Worm (Caenorhabditis elegans): Measurements from ENCODE around the gene C01G6.4.

The C01G6.4 gene

ce11 chrII:9231240-9231639 lies 41.6 kb downstream of the C01G6.4 start, which contains the start of gene gst-13:
TSS of gene gst-13 (plus strand) at chrII:9231457.
- TF ChIP-seq ztf-11 (tag; optimal IDR thresholded peaks at IDR 0.05), result no peak
- no peak for TF ChIP-seq pha-4 (tag; optimal IDR thresholded peaks at IDR 0.05)
- no peak for TF ChIP-seq ceh-43 (GFP tag; optimal IDR thresholded peaks at IDR 0.05)
- no peak for TF ChIP-seq mls-2 (tag; optimal IDR thresholded peaks at IDR 0.05)
- no peak for TF ChIP-seq elt-3 (tag; optimal IDR thresholded peaks at IDR 0.05)
- no peak for TF ChIP-seq drap-1 (GFP tag; optimal IDR thresholded peaks at IDR 0.05)
- no peak for TF ChIP-seq nhr-12 (tag; optimal IDR thresholded peaks at IDR 0.05)

DNA sequence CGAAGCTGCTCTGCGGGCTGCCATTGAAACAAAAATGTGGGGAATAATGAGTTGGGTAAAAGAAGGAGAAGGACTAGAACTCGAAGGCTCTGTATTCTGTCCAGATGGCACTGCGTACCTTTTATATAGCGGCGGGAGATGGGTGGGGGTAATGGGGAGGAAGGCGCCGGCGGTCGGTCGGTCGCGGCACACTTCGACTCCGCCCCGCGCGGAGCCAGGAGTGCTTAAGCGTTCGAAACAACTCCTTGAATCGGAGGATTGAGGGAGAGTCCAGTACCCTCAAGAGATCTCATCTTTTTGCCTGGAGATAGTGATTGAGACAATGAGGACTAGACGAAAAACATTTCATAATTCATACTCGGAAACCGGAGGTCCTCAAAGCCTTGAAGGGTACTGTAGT lies 45.7 kb downstream of the C01G6.4 start, which contains the start of gene abu-14:
abu-14 (minus strand) TSS at position 81 of the 400 bp plus-strand sequence.
- TF ChIP-seq tbx-8 (GFP tag; optimal IDR thresholded peaks at IDR 0.05) (no peak), hlh-1 (tag; optimal IDR thresholded peaks at IDR 0.05) (no peak), cnd-1 (tag; optimal IDR thresholded peaks at IDR 0.05) (no peak), lin-13 (tag; optimal IDR thresholded peaks at IDR 0.05) (no peak), unc-62 (GFP tag; optimal IDR thresholded peaks at IDR 0.05) (no peak), lsy-2 (tag; optimal IDR thresholded peaks at IDR 0.05) (no peak)

DNA sequence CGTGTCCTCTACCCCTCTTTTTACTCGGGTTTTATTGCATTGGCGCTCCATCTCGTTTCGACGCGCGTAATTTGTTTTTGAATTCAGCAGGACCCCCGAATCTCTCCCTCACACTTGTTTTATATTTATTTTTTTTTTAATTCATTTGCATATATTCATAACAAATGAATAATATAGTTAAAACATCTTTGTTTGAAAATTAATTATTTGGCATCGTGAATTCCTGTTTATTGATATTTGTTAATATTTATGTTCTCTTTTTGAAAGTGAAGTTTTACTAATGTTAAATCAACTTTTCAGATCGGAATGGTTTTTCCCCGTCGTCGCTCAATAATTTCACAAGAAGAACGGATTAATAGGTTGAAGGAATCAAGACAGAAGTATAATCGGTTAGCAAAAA lies 49.9 kb downstream of the C01G6.4 start, which contains the start of gene ZK1067.3:
ZK1067.3 (plus strand) TSS at position 301 of the 400 bp plus-strand sequence.
- TF ChIP-seq nhr-12 (tag; optimal IDR thresholded peaks at IDR 0.05), result no peak
- no peak for TF ChIP-seq zip-8 (tag; optimal IDR thresholded peaks at IDR 0.05)
- TF ChIP-seq mep-1 (tag; optimal IDR thresholded peaks at IDR 0.05), result no peak
- no peak for TF ChIP-seq nhr-2 (tag; optimal IDR thresholded peaks at IDR 0.05)
- TF ChIP-seq elt-1 (tag; optimal IDR thresholded peaks at IDR 0.05; ENCODE audit: borderline replicate concordance, insufficient read depth), result no peak
- no peak for TF ChIP-seq elt-3 (tag; optimal IDR thresholded peaks at IDR 0.05)
- no peak for TF ChIP-seq ztf-11 (tag; optimal IDR thresholded peaks at IDR 0.05)
- no peak for TF ChIP-seq ceh-43 (GFP tag; optimal IDR thresholded peaks at IDR 0.05)
- TF ChIP-seq snpc-4 (tag; optimal IDR thresholded peaks at IDR 0.05), result no peak
- no peak for TF ChIP-seq cnd-1 (tag; optimal IDR thresholded peaks at IDR 0.05)
- no peak for TF ChIP-seq flh-1 (GFP tag; optimal IDR thresholded peaks at IDR 0.05)
- TF ChIP-seq mab-5 (tag; optimal IDR thresholded peaks at IDR 0.05), result no peak
- no peak for TF ChIP-seq nhr-28 (tag; optimal IDR thresholded peaks at IDR 0.05)
- TF ChIP-seq sptf-1 (tag; optimal IDR thresholded peaks at IDR 0.05), result no peak
- TF ChIP-seq unc-120 (tag; optimal IDR thresholded peaks at IDR 0.05; ENCODE audit: poor library complexity, severe bottlenecking), result no peak
- TF ChIP-seq ceh-39 (tag; optimal IDR thresholded peaks at IDR 0.05), result no peak
- no peak for TF ChIP-seq M03D4.4 (tag; optimal IDR thresholded peaks at IDR 0.05)
- no peak for TF ChIP-seq mls-2 (tag; optimal IDR thresholded peaks at IDR 0.05)
- no peak for TF ChIP-seq lin-32 (GFP tag; optimal IDR thresholded peaks at IDR 0.05)
